Worm (Caenorhabditis elegans) whole organism, midembryonic: ENCODE results near the gene sri-18.

ENCODE experiments used
- T22C8.4 ChIP-seq: fragments of 200-800 bp; sonication (Bioruptor generic); IDR thresholded peaks from 2 replicates; pipeline ENCODE4 v1.3.6; 2022; ENCODE audit warnings: missing genetic modification characterization, missing compliant biosample characterization
- cog-1 ChIP-seq: sonication (generic microtip); optimal IDR thresholded peaks from 2 replicates; lab custom pipeline; 2016; ENCODE audit warnings: missing genetic modification characterization, missing compliant biosample characterization
- flt-1 ChIP-seq: fragments of 200-800 bp; sonication (Bioruptor generic); IDR thresholded peaks from 2 replicates; pipeline ENCODE4 v1.3.6; 2022; ENCODE audit warnings: missing genetic modification characterization, missing compliant biosample characterization
- klf-2 ChIP-seq: fragments of 200-800 bp; sonication (Bioruptor generic); conservative IDR thresholded peaks from 2 replicates; pipeline ENCODE4 v1.3.6; 2022; ENCODE audit warnings: missing genetic modification reagents, missing genetic modification characterization, missing compliant biosample characterization
- med-1 ChIP-seq: sonication (generic microtip); optimal IDR thresholded peaks from 2 replicates; lab custom pipeline; 2017; ENCODE audit warnings: missing genetic modification characterization, mild to moderate bottlenecking, missing compliant biosample characterization, antibody characterized with exemption, missing genetic modification reagents; ENCODE audit not compliant: insufficient read depth
- ref-1 ChIP-seq: fragments of 200-800 bp; sonication (Bioruptor generic); conservative IDR thresholded peaks from 2 replicates; pipeline ENCODE4 v1.3.6; 2022; ENCODE audit warnings: missing genetic modification reagents, missing genetic modification characterization, missing compliant biosample characterization
- tab-1 ChIP-seq: fragments of 200-800 bp; sonication (Bioruptor generic); IDR thresholded peaks from 2 replicates; pipeline ENCODE4 v1.3.6; 2022; ENCODE audit warnings: missing genetic modification characterization, missing compliant biosample characterization
- ztf-23 ChIP-seq: fragments of 200-800 bp; sonication (Bioruptor generic); IDR thresholded peaks from 2 replicates; pipeline ENCODE4 v1.3.6; 2022; ENCODE audit warnings: missing genetic modification reagents, missing genetic modification characterization, missing compliant biosample characterization
- ztf-29 ChIP-seq: fragments of 200-800 bp; sonication (Bioruptor generic); IDR thresholded peaks from 2 replicates; pipeline ENCODE4 v1.3.6; 2022; ENCODE audit warnings: missing genetic modification reagents, missing genetic modification characterization, missing compliant biosample characterization

The sri-18 gene

ce11 chrV:10260460-10260859, at the start of gene sri-18:
Gene sri-18 (minus strand): TSS chrV:10260560.
- TF ChIP-seq tab-1 (GFP tag; lab: Robert Waterston, UW), result no peak
- TF ChIP-seq cog-1 (tag; lab: Kevin White, UChicago), result no peak
- no peak for TF ChIP-seq ztf-23 (GFP tag; lab: Robert Waterston, UW)
- no peak for TF ChIP-seq ztf-29
- no peak for TF ChIP-seq flt-1 (GFP tag; lab: Robert Waterston, UW)
- TF ChIP-seq T22C8.4 (GFP tag; lab: Robert Waterston, UW), result no peak

ce11 chrV:10307283-10307682, 46.9 kb upstream of the sri-18 start, which contains the start of gene che-12:
Gene che-12 (minus strand): TSS chrV:10307383.
- no peak for TF ChIP-seq cog-1 (tag; lab: Kevin White, UChicago)
- no peak for TF ChIP-seq ztf-29
- no peak for TF ChIP-seq med-1 (GFP tag; lab: Kevin White, UChicago)
- TF ChIP-seq T22C8.4 (GFP tag; lab: Robert Waterston, UW), result no peak
- TF ChIP-seq tab-1 (GFP tag; lab: Robert Waterston, UW), result no peak
- TF ChIP-seq ref-1 (GFP tag; lab: Robert Waterston, UW), result no peak
- TF ChIP-seq flt-1 (GFP tag; lab: Robert Waterston, UW), result no peak
- no peak for TF ChIP-seq ztf-23 (GFP tag; lab: Robert Waterston, UW)
- TF ChIP-seq klf-2, result no peak

- TF ChIP-seq tab-1 (GFP tag; lab: Robert Waterston, UW), result no peak
Measured at ce11 chrV:10297099-10297498, 36.7 kb upstream of the sri-18 start, which contains the start of gene B0024.4. Gene B0024.4 (plus strand): TSS chrV:10297399.

ce11 chrV:10294549-10294948, 34.2 kb upstream of the sri-18 start, which contains the start of gene col-150:
Gene col-150 (minus strand): TSS chrV:10294649.
- TF ChIP-seq ztf-23 (GFP tag; lab: Robert Waterston, UW) (no peak), T22C8.4 (GFP tag; lab: Robert Waterston, UW) (no peak), ztf-29 (no peak), klf-2 (no peak), tab-1 (GFP tag; lab: Robert Waterston, UW) (no peak), flt-1 (GFP tag; lab: Robert Waterston, UW) (no peak), ref-1 (GFP tag; lab: Robert Waterston, UW) (no peak)

ce11 chrV:10292819-10293357, 32.5 kb upstream of the sri-18 start, which contains the start of gene col-149:
Gene col-149 (minus strand): TSS chrV:10292869.
- TF ChIP-seq ztf-23 (GFP tag; lab: Robert Waterston, UW), result no peak
- TF ChIP-seq ztf-29, result no peak
- TF ChIP-seq med-1 (GFP tag; lab: Kevin White, UChicago), result no peak
- no peak for TF ChIP-seq ref-1 (GFP tag; lab: Robert Waterston, UW)
- TF ChIP-seq cog-1 (tag; lab: Kevin White, UChicago), result no peak
- no peak for TF ChIP-seq tab-1 (GFP tag; lab: Robert Waterston, UW)

- TF ChIP-seq ztf-23 (GFP tag; lab: Robert Waterston, UW) (no peak), med-1 (GFP tag; lab: Kevin White, UChicago) (no peak), tab-1 (GFP tag; lab: Robert Waterston, UW) (no peak)
Measured at ce11 chrV:10291848-10292247, 31.5 kb upstream of the sri-18 start.

ce11 chrV:10289743-10290142, 29.4 kb upstream of the sri-18 start, which contains the start of gene B0024.15:
Gene B0024.15 (plus strand): TSS chrV:10290043.
- TF ChIP-seq ztf-23 (GFP tag; lab: Robert Waterston, UW) (no peak), T22C8.4 (GFP tag; lab: Robert Waterston, UW) (no peak), tab-1 (GFP tag; lab: Robert Waterston, UW) (no peak), klf-2 (no peak), cog-1 (tag; lab: Kevin White, UChicago) (no peak), med-1 (GFP tag; lab: Kevin White, UChicago) (no peak), ref-1 (GFP tag; lab: Robert Waterston, UW) (no peak), ztf-29 (no peak), flt-1 (GFP tag; lab: Robert Waterston, UW) (no peak)

- TF ChIP-seq ref-1 (GFP tag; lab: Robert Waterston, UW) (no peak), T22C8.4 (GFP tag; lab: Robert Waterston, UW) (no peak), ztf-29 (no peak), ztf-23 (GFP tag; lab: Robert Waterston, UW) (no peak), cog-1 (tag; lab: Kevin White, UChicago) (no peak), tab-1 (GFP tag; lab: Robert Waterston, UW) (no peak), med-1 (GFP tag; lab: Kevin White, UChicago) (no peak), flt-1 (GFP tag; lab: Robert Waterston, UW) (no peak), klf-2 (no peak)
Measured at ce11 chrV:10287260-10287659, 26.9 kb upstream of the sri-18 start, which contains the start of gene B0024.3. Gene B0024.3 (plus strand): TSS chrV:10287560.

- TF ChIP-seq klf-2 (no peak), ref-1 (GFP tag; lab: Robert Waterston, UW) (no peak), flt-1 (GFP tag; lab: Robert Waterston, UW) (no peak), tab-1 (GFP tag; lab: Robert Waterston, UW) (no peak), med-1 (GFP tag; lab: Kevin White, UChicago) (no peak), T22C8.4 (GFP tag; lab: Robert Waterston, UW) (no peak), ztf-23 (GFP tag; lab: Robert Waterston, UW) (no peak), cog-1 (tag; lab: Kevin White, UChicago) (no peak)
Measured at ce11 chrV:10285853-10286252, 25.5 kb upstream of the sri-18 start.

- TF ChIP-seq flt-1 (GFP tag; lab: Robert Waterston, UW) (no peak), cog-1 (tag; lab: Kevin White, UChicago) (no peak), ztf-29 (no peak)
Measured at ce11 chrV:10283444-10283843, 23.1 kb upstream of the sri-18 start, which contains the start of gene lys-3. Gene lys-3 (minus strand): TSS chrV:10283544.
